Worm (Caenorhabditis elegans) whole organism, L1 larva: ENCODE data around the gene Y39A1A.18.
A peak's percentile ranks its signal among the peaks of the same experiment; 100 is the strongest.

ENCODE experiments used
- C04F5.9 ChIP-seq: sonication (generic microtip); optimal IDR thresholded peaks from 2 replicates; lab custom pipeline; 2016; ENCODE audit warnings: missing genetic modification characterization, missing compliant biosample characterization
- C16A3.4 ChIP-seq: fragments of 150-350 bp; optimal IDR thresholded peaks from 2 replicates; lab custom pipeline; 2014; ENCODE audit warnings: missing biosample characterization, missing genetic modification characterization
- aha-1 ChIP-seq: fragments of 150-350 bp; optimal IDR thresholded peaks from 2 replicates; lab custom pipeline; 2014; ENCODE audit warnings: missing biosample characterization, missing genetic modification characterization
- alr-1 ChIP-seq: fragments of 200-800 bp; sonication (Bioruptor generic); optimal IDR thresholded peaks from 2 replicates; lab custom pipeline; 2018; ENCODE audit warnings: borderline replicate concordance, mild to moderate bottlenecking, missing genetic modification characterization, missing compliant biosample characterization
- aly-2 ChIP-seq: fragments of 150-350 bp; optimal IDR thresholded peaks from 2 replicates; lab custom pipeline; 2014; ENCODE audit warnings: missing biosample characterization, missing genetic modification characterization
- blmp-1 ChIP-seq: fragments of 150-350 bp; optimal IDR thresholded peaks from 2 replicates; lab custom pipeline; 2014; ENCODE audit warnings: missing biosample characterization, missing genetic modification characterization
- ces-1 ChIP-seq: fragments of 150-350 bp; optimal IDR thresholded peaks from 2 replicates; lab custom pipeline; 2014; ENCODE audit warnings: missing biosample characterization, missing genetic modification reagents, missing genetic modification characterization
- dpl-1 ChIP-seq, 3 experiments: fragments of 150-350 bp in 2 of 3; sonication (generic microtip) in 1 of 3; optimal IDR thresholded peaks; 2 replicates each; lab custom pipeline; 2014 to 2017; ENCODE audit warnings: missing biosample characterization in 3 of 3, missing genetic modification characterization in 3 of 3, missing genetic modification reagents in 3 of 3
- dsc-1 ChIP-seq: sonication (generic microtip); optimal IDR thresholded peaks from 2 replicates; lab custom pipeline; 2016; ENCODE audit warnings: mild to moderate bottlenecking, missing genetic modification characterization, missing compliant biosample characterization
- efl-1 ChIP-seq, 4 experiments: fragments of 150-350 bp; optimal IDR thresholded peaks in 3 of 4; peaks in 1 of 4; 1 replicate in 1 of 4; 2 replicates in 3 of 4; lab custom pipeline; 2014; ENCODE audit warnings: missing biosample characterization in 2 of 4, missing genetic modification characterization in 2 of 4, missing genetic modification reagents in 2 of 4
- efl-3 ChIP-seq: fragments of 200-800 bp; sonication (Bioruptor generic); optimal IDR thresholded peaks from 2 replicates; lab custom pipeline; 2018; ENCODE audit warnings: mild to moderate bottlenecking, missing genetic modification characterization, missing compliant biosample characterization
- egl-27 ChIP-seq, 2 experiments: fragments of 150-350 bp in 1 of 2; sonication (generic microtip); optimal IDR thresholded peaks; 3 replicates each; lab custom pipeline; 2017 to 2018; ENCODE audit warnings: missing biosample characterization in 2 of 2, missing genetic modification characterization in 2 of 2, missing genetic modification reagents in 2 of 2
- ets-5 ChIP-seq: fragments of 200-800 bp; sonication (Bioruptor generic); IDR thresholded peaks from 2 replicates; pipeline ENCODE4 v1.3.6; 2022; ENCODE audit warnings: missing genetic modification characterization, missing compliant biosample characterization
- fkh-4 ChIP-seq: sonication (generic microtip); optimal IDR thresholded peaks from 2 replicates; lab custom pipeline; 2016; ENCODE audit warnings: missing compliant biosample characterization, missing genetic modification characterization, borderline replicate concordance
- fos-1 ChIP-seq: fragments of 150-350 bp; optimal IDR thresholded peaks from 2 replicates; lab custom pipeline; 2014; ENCODE audit warnings: missing biosample characterization, missing genetic modification characterization
- grh-1 ChIP-seq: fragments of 200-800 bp; sonication (Bioruptor generic); IDR thresholded peaks from 2 replicates; pipeline ENCODE4 v1.3.6; 2022; ENCODE audit warnings: missing genetic modification reagents, missing genetic modification characterization, missing compliant biosample characterization
- hlh-17 ChIP-seq: fragments of 200-800 bp; sonication (Bioruptor generic); optimal IDR thresholded peaks from 2 replicates; lab custom pipeline; 2018; ENCODE audit warnings: missing genetic modification characterization, mild to moderate bottlenecking, missing compliant biosample characterization, moderate library complexity, borderline replicate concordance
- hlh-4 ChIP-seq: sonication (generic microtip); optimal IDR thresholded peaks from 2 replicates; lab custom pipeline; 2016; ENCODE audit warnings: mild to moderate bottlenecking, missing genetic modification characterization, missing compliant biosample characterization
- hpl-2 ChIP-seq: fragments of 150-350 bp; optimal IDR thresholded peaks from 2 replicates; lab custom pipeline; 2014; ENCODE audit warnings: missing biosample characterization, missing genetic modification reagents, missing genetic modification characterization
- irx-1 ChIP-seq: sonication (generic microtip); optimal IDR thresholded peaks from 2 replicates; lab custom pipeline; 2016; ENCODE audit warnings: missing genetic modification characterization, missing compliant biosample characterization
- isw-1 ChIP-seq: fragments of 200-800 bp; sonication (Bioruptor generic); IDR thresholded peaks from 2 replicates; pipeline ENCODE4 v1.3.6; 2022; ENCODE audit warnings: missing genetic modification characterization, missing compliant biosample characterization
- lir-3 ChIP-seq: sonication (generic microtip); optimal IDR thresholded peaks from 2 replicates; lab custom pipeline; 2016; ENCODE audit warnings: mild to moderate bottlenecking, missing genetic modification characterization, moderate library complexity, missing compliant biosample characterization; ENCODE audit not compliant: poor library complexity
- lsy-2 ChIP-seq, 2 experiments: fragments of 150-350 bp; optimal IDR thresholded peaks; 2 replicates each; lab custom pipeline; 2014; ENCODE audit warnings: missing biosample characterization in 2 of 2, missing genetic modification characterization in 2 of 2
- mab-9 ChIP-seq: fragments of 200-800 bp; sonication (Bioruptor generic); IDR thresholded peaks from 2 replicates; pipeline ENCODE4 v1.3.6; 2022; ENCODE audit warnings: missing genetic modification reagents, missing genetic modification characterization, missing compliant biosample characterization
- mdl-1 ChIP-seq, 2 experiments: fragments of 150-350 bp; optimal IDR thresholded peaks; 2 replicates each; lab custom pipeline; 2014 to 2017; ENCODE audit warnings: missing biosample characterization in 2 of 2, missing genetic modification characterization in 2 of 2, inconsistent platforms in 1 of 2
- nhr-19 ChIP-seq: fragments of 200-800 bp; sonication (Bioruptor generic); conservative IDR thresholded peaks from 2 replicates; pipeline ENCODE4 v1.3.6; 2022; ENCODE audit warnings: missing genetic modification characterization, missing compliant biosample characterization
- nhr-20 ChIP-seq: sonication (generic microtip); optimal IDR thresholded peaks from 2 replicates; lab custom pipeline; 2016; ENCODE audit warnings: mild to moderate bottlenecking, missing genetic modification characterization, missing compliant biosample characterization
- nhr-237 ChIP-seq: fragments of 150-350 bp; optimal IDR thresholded peaks from 2 replicates; lab custom pipeline; 2014; ENCODE audit warnings: missing biosample characterization, missing genetic modification characterization
- nhr-47 ChIP-seq: sonication (generic microtip); optimal IDR thresholded peaks from 2 replicates; lab custom pipeline; 2016; ENCODE audit warnings: mild to moderate bottlenecking, missing genetic modification characterization, moderate library complexity, missing compliant biosample characterization
- nhr-76 ChIP-seq: sonication (generic microtip); optimal IDR thresholded peaks from 2 replicates; lab custom pipeline; 2017; ENCODE audit warnings: missing biosample characterization, missing genetic modification characterization
- nhr-77 ChIP-seq: fragments of 150-350 bp; optimal IDR thresholded peaks from 2 replicates; lab custom pipeline; 2014; ENCODE audit warnings: missing biosample characterization, missing genetic modification characterization
- nhr-84 ChIP-seq: sonication (generic microtip); optimal IDR thresholded peaks from 2 replicates; lab custom pipeline; 2017; ENCODE audit warnings: missing biosample characterization, missing genetic modification characterization
- nhr-85 ChIP-seq: sonication (generic microtip); peaks from one replicate; lab custom pipeline; 2016; ENCODE audit warnings: missing genetic modification characterization, inconsistent platforms, missing compliant biosample characterization
- nhr-90 ChIP-seq: sonication (generic microtip); optimal IDR thresholded peaks from 2 replicates; lab custom pipeline; 2016; ENCODE audit warnings: mild to moderate bottlenecking, missing genetic modification characterization, missing compliant biosample characterization; ENCODE audit not compliant: poor library complexity
- pax-3 ChIP-seq: fragments of 200-800 bp; sonication (Bioruptor generic); optimal IDR thresholded peaks from 2 replicates; lab custom pipeline; 2018; ENCODE audit warnings: mild to moderate bottlenecking, missing genetic modification characterization, moderate library complexity, missing compliant biosample characterization
- snpc-4 ChIP-seq: fragments of 150-350 bp; optimal IDR thresholded peaks from 2 replicates; lab custom pipeline; 2014; ENCODE audit warnings: missing biosample characterization, missing genetic modification characterization
- sox-4 ChIP-seq: sonication (generic microtip); optimal IDR thresholded peaks from 2 replicates; lab custom pipeline; 2016; ENCODE audit warnings: missing genetic modification characterization, missing compliant biosample characterization
- sptf-1 ChIP-seq: fragments of 150-350 bp; optimal IDR thresholded peaks from 2 replicates; lab custom pipeline; 2014; ENCODE audit warnings: missing biosample characterization, missing genetic modification characterization
- sup-37 ChIP-seq: fragments of 200-800 bp; sonication (Bioruptor generic); optimal IDR thresholded peaks from 2 replicates; lab custom pipeline; 2018; ENCODE audit warnings: mild to moderate bottlenecking, missing genetic modification characterization, missing compliant biosample characterization
- swsn-7 ChIP-seq: sonication (generic microtip); optimal IDR thresholded peaks from 2 replicates; lab custom pipeline; 2016; ENCODE audit warnings: missing genetic modification characterization, missing compliant biosample characterization
- unc-130 ChIP-seq: fragments of 150-350 bp; optimal IDR thresholded peaks from 2 replicates; lab custom pipeline; 2017; ENCODE audit warnings: missing biosample characterization, missing genetic modification characterization, inconsistent platforms
- unc-62 ChIP-seq: fragments of 150-350 bp; optimal IDR thresholded peaks from 2 replicates; lab custom pipeline; 2014; ENCODE audit warnings: missing biosample characterization, missing genetic modification reagents, missing genetic modification characterization
- vab-15 ChIP-seq: sonication (generic microtip); optimal IDR thresholded peaks from 2 replicates; lab custom pipeline; 2017; ENCODE audit warnings: missing genotype, mild to moderate bottlenecking, missing genetic modification characterization, missing compliant biosample characterization
- xbp-1 ChIP-seq: sonication (generic microtip); optimal IDR thresholded peaks from 2 replicates; lab custom pipeline; 2016; ENCODE audit warnings: missing genetic modification characterization, missing compliant biosample characterization
- zip-4 ChIP-seq: fragments of 200-800 bp; sonication (Bioruptor generic); optimal IDR thresholded peaks from 2 replicates; lab custom pipeline; 2018; ENCODE audit warnings: mild to moderate bottlenecking, missing genetic modification characterization, moderate library complexity, missing compliant biosample characterization
- ztf-4 ChIP-seq: fragments of 150-350 bp; optimal IDR thresholded peaks from 2 replicates; lab custom pipeline; 2014; ENCODE audit warnings: missing biosample characterization, missing genetic modification characterization

The Y39A1A.18 gene

ce11 chrIII:10742382-10742860, 48.1 kb upstream of the Y39A1A.18 start, which contains the start of the genes tbb-1 and rib-2 (continued):
- no peak for TF ChIP-seq ets-5 (GFP tag; lab: Robert Waterston, UW)
- TF ChIP-seq nhr-47 (tag; lab: Kevin White, UChicago), result peak; percentile 56
- TF ChIP-seq unc-130, result peak; percentile 72
- peak; percentile 21 for TF ChIP-seq swsn-7
- TF ChIP-seq nhr-90 (tag; lab: Kevin White, UChicago), result peak; percentile 34
- TF ChIP-seq fos-1 (tag; lab: Kevin White, UChicago), result peak; percentile 85
- peak in 1 of 2 experiments; percentile 65 for TF ChIP-seq mdl-1 (tag; optimal IDR thresholded peaks at IDR 0.05; lab: Kevin White, UChicago)
- peak; percentile 47 for TF ChIP-seq nhr-20
- TF ChIP-seq nhr-77 (tag; lab: Kevin White, UChicago), result peak; percentile 63
- TF ChIP-seq efl-1 (optimal IDR thresholded peaks at IDR 0.05; lab: Kevin White, UChicago), result peak; percentile 81 to 86
- peak; percentile 84 to 98 for TF ChIP-seq efl-1 (GFP tag; optimal IDR thresholded peaks at IDR 0.05 in 1 of 2; lab: Kevin White, UChicago)

ce11 chrIII:10740518-10740917, 46.2 kb upstream of the Y39A1A.18 start, which contains the start of gene K01G5.8:
K01G5.8 (minus strand) TSS chrIII:10740772.
- TF ChIP-seq aly-2, result no peak
- TF ChIP-seq nhr-20, result no peak
- TF ChIP-seq efl-1 (optimal IDR thresholded peaks at IDR 0.05; lab: Kevin White, UChicago), result no peak
- peak in 1 of 2 experiments; percentile 72 for TF ChIP-seq efl-1 (GFP tag; optimal IDR thresholded peaks at IDR 0.05 in 1 of 2; lab: Kevin White, UChicago)
- no peak for TF ChIP-seq sox-4 (tag; lab: Kevin White, UChicago)
- no peak for TF ChIP-seq egl-27 (tag; optimal IDR thresholded peaks at IDR 0.05; lab: Kevin White, UChicago)
- no peak for TF ChIP-seq xbp-1 (tag; lab: Kevin White, UChicago)
- TF ChIP-seq hlh-4 (tag; lab: Kevin White, UChicago), result no peak

- TF ChIP-seq sptf-1 (tag; lab: Kevin White, UChicago) (no peak), fkh-4 (tag; lab: Kevin White, UChicago) (no peak), ces-1 (GFP tag; lab: Kevin White, UChicago) (no peak), mdl-1 (tag; optimal IDR thresholded peaks at IDR 0.05; lab: Kevin White, UChicago) (peak in 1 of 2 experiments; percentile 24), hlh-17 (no peak), nhr-19 (GFP tag; lab: Robert Waterston, UW) (no peak), nhr-84 (no peak), nhr-77 (tag; lab: Kevin White, UChicago) (no peak), C16A3.4 (no peak), snpc-4 (no peak), efl-3 (GFP tag; lab: Kevin White, UChicago) (no peak), pax-3 (tag; lab: Kevin White, UChicago) (peak; percentile 5), alr-1 (no peak), dsc-1 (tag; lab: Kevin White, UChicago) (peak; percentile 48), isw-1 (GFP tag; lab: Robert Waterston, UW) (no peak; the same call in 1 of the 2 replicates), hpl-2 (GFP tag; lab: Kevin White, UChicago) (no peak), nhr-85 (tag; lab: Kevin White, UChicago) (peak; percentile 70), vab-15 (tag; lab: Kevin White, UChicago) (no peak), dpl-1 (GFP tag; optimal IDR thresholded peaks at IDR 0.05; lab: Kevin White, UChicago) (peak in 2 of 3 experiments; percentile 35 to 66), xbp-1 (tag; lab: Kevin White, UChicago) (peak; percentile 70), ztf-4 (no peak), lir-3 (no peak), C04F5.9 (no peak), mab-9 (GFP tag; lab: Robert Waterston, UW) (no peak), nhr-237 (tag; lab: Kevin White, UChicago) (no peak), sup-37 (no peak), unc-62 (GFP tag; lab: Kevin White, UChicago) (no peak), grh-1 (GFP tag; lab: Robert Waterston, UW) (no peak), blmp-1 (no peak), efl-1 (optimal IDR thresholded peaks at IDR 0.05; lab: Kevin White, UChicago) (peak; percentile 67 to 72), efl-1 (GFP tag; optimal IDR thresholded peaks at IDR 0.05 in 1 of 2; lab: Kevin White, UChicago) (peak in 1 of 2 experiments; percentile 58), nhr-20 (peak; percentile 47), lsy-2 (tag; optimal IDR thresholded peaks at IDR 0.05; lab: Kevin White, UChicago) (peak; percentile 21 to 70), zip-4 (GFP tag; lab: Kevin White, UChicago) (no peak), aha-1 (tag; lab: Kevin White, UChicago) (no peak), nhr-76 (tag; lab: Kevin White, UChicago) (no peak), nhr-90 (tag; lab: Kevin White, UChicago) (peak; percentile 17), irx-1 (peak; percentile 6)
These were observed 45.6 kb upstream of the Y39A1A.18 start for ce11 chrIII:10739902-10740301.
